Worm (Caenorhabditis elegans) whole organism, L3 larva: Measurements from ENCODE around the gene odr-2.

ENCODE experiments used
- hmg-11 ChIP-seq: sonication (generic microtip); optimal IDR thresholded peaks from 2 replicates; lab custom pipeline; 2016; ENCODE audit warnings: missing genetic modification characterization, missing compliant biosample characterization
- unc-62 ChIP-seq: fragments of 150-350 bp; sonication (generic microtip); optimal IDR thresholded peaks from 4 replicates; lab custom pipeline; 2014; ENCODE audit warnings: missing biosample characterization, missing genetic modification reagents, missing genetic modification characterization

ce11 chrV:7095254-7095990 lies 7.9 kb upstream of the odr-2 start:
- TF ChIP-seq hmg-11 (tag; lab: Kevin White, UChicago): no peak
- no peak for TF ChIP-seq unc-62 (GFP tag; lab: Kevin White, UChicago)
